Fruit fly (Drosophila melanogaster): ENCODE results near the gene CG7362.

Gene CG7362

DNA sequence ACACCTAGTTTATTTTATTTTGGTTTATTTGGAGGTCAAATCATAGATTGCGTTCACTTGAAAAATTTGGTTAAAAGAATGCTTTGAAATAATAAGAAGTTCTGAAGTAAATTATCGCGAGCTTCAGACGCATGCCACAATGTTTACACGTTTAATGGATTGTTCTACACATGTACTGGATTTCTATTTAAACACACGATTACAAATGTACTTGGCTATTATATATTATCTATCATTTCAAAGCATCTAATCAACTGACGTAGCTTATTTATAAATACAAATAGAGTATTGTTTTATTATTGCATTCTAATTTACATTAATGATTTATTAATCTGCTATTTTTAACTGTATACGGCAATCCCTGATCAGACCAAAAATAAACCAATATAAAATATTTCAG, 20.3 kb downstream of the CG7362 start:
- TF ChIP-seq Myc (optimal IDR thresholded peaks at IDR 0.05) (no peak), Sin3A (optimal IDR thresholded peaks at IDR 0.05) (no peak), ttk (optimal IDR thresholded peaks at IDR 0.05) (no peak)

dm6 chr3R:14733425-14733824, 20.8 kb downstream of the CG7362 start:
- TF ChIP-seq insv (optimal IDR thresholded peaks at IDR 0.05) (no peak), h (optimal IDR thresholded peaks at IDR 0.05) (no peak), Myc (optimal IDR thresholded peaks at IDR 0.05) (no peak), Sin3A (optimal IDR thresholded peaks at IDR 0.05) (no peak), ttk (optimal IDR thresholded peaks at IDR 0.05) (no peak), psq (optimal IDR thresholded peaks at IDR 0.05) (no peak)

DNA sequence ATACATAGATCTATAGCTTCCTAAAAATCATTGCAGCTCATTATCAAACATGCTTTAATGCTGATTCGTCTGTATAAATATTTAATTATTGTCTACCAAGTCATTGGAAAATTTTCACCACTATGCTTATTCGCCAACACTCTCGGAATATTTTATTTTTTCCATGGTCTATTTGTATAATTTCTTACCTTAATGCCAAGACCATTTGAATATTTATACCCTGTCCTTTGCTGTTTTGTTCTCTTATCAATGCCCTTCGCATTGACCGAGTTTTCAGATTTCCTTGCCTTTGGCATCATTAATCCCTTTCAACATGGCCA, 22.5 kb downstream of the CG7362 start:
- TF ChIP-seq Sin3A (optimal IDR thresholded peaks at IDR 0.05), result no peak
- TF ChIP-seq insv (optimal IDR thresholded peaks at IDR 0.05), result no peak
- TF ChIP-seq Myc (optimal IDR thresholded peaks at IDR 0.05), result no peak
- no peak for TF ChIP-seq ttk (optimal IDR thresholded peaks at IDR 0.05)
- no peak for TF ChIP-seq psq (optimal IDR thresholded peaks at IDR 0.05)
- TF ChIP-seq h (optimal IDR thresholded peaks at IDR 0.05), result no peak

- TF ChIP-seq h (optimal IDR thresholded peaks at IDR 0.05), result no peak
- no peak for TF ChIP-seq insv (optimal IDR thresholded peaks at IDR 0.05)
- TF ChIP-seq Myc (optimal IDR thresholded peaks at IDR 0.05), result no peak
- no peak for TF ChIP-seq ttk (optimal IDR thresholded peaks at IDR 0.05)
These were observed 23.0 kb downstream of the CG7362 start, which contains the start of gene CG7530 for dm6 chr3R:14731061-14731780. TSS of gene CG7530 (minus strand) at chr3R:14731509.

DNA sequence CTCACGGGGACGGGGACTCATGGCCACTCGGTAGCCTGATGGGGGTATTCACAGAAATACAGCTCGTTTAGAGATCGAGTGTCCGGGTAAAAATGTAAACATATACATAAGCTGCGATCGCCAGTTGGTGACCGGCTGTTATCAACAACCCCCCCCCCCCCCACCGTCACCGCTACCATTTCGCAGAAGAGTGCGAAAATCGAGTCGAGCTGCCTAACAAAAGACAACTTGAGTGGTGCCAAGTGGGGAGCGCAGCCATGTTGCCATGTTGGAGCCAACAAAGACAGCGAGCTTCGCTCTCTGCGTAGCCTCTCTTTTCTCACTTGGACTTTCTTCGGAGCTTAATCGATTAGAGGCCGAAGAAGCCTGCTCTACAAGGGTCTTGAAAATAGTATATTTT, 23.7 kb downstream of the CG7362 start:
- TF ChIP-seq Myc (optimal IDR thresholded peaks at IDR 0.05) (no peak), psq (optimal IDR thresholded peaks at IDR 0.05) (no peak)

dm6 chr3R:14729686-14730493, 24.4 kb downstream of the CG7362 start:
- no peak for TF ChIP-seq ttk (optimal IDR thresholded peaks at IDR 0.05)
- TF ChIP-seq psq (optimal IDR thresholded peaks at IDR 0.05), result no peak
- no peak for TF ChIP-seq h (optimal IDR thresholded peaks at IDR 0.05)
- TF ChIP-seq insv (optimal IDR thresholded peaks at IDR 0.05), result no peak
- no peak for TF ChIP-seq Sin3A (optimal IDR thresholded peaks at IDR 0.05)
- TF ChIP-seq Myc (optimal IDR thresholded peaks at IDR 0.05), result no peak

DNA sequence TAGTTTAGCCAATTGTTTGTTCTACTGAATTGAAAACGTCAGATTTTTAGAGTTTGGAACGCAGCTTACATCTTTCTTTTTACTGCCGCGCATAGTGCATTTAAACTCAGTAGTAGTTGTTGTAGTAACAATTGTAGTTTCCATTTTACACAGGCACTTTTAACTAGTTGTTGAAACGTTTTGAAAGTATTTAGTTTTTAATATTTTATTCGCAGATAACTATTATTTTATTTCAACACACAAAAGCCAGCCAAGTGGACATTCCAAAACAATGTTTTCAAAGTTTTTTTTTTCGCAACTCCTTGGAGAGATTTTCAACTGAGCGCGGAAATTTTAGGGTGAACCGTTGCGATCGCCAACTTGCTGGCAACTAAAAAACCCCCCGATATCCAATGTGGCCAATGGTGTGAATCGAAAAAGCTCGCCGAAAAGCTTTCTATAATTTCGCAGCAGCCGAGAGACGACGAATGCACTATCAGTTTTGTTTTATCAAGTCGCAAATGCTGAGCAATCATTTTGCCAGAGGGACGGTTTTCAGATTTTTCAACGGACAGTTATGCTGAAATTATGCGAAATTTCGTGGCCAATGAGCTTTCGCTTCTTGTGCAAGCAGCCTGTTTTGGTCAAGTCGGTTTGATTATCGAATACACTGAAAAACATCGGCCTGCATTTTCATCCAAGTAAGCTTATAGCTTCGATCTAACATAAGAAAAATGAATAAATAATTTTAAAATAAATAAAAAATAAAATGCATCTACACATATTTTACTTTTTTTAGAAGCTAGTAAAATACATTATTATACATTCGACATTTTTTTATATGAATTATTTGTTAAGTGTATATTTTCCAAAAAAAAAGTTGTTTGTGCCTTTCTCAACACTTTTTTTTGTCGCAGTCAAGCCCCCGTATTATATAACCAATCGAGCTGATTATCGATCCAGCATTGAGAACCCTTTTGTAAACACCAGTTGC, 25.3 kb downstream of the CG7362 start:
- TF ChIP-seq Myc (optimal IDR thresholded peaks at IDR 0.05), result no peak
- TF ChIP-seq insv (optimal IDR thresholded peaks at IDR 0.05), result no peak
- TF ChIP-seq h (optimal IDR thresholded peaks at IDR 0.05), result no peak
- TF ChIP-seq ttk (optimal IDR thresholded peaks at IDR 0.05), result no peak
- TF ChIP-seq Sin3A (optimal IDR thresholded peaks at IDR 0.05), result no peak
- no peak for TF ChIP-seq psq (optimal IDR thresholded peaks at IDR 0.05)

DNA sequence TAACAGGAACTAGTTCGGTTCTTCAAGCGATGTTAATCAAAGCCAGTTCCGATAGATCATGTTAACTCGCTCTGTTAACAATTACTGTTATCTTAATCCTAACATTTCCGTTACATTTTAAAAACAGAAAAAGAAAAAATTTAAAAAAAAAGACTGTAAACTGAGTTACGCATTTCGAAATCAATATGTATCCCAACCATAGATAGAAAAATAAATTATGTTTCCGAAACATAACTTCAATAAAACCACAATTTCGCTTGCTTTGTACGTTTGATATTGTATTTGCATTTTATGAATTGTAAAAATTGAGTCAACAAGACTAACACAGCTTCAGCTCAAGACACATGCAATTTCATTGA, 29.8 kb downstream of the CG7362 start:
- TF ChIP-seq h (optimal IDR thresholded peaks at IDR 0.05) (no peak), ttk (optimal IDR thresholded peaks at IDR 0.05) (no peak), Myc (optimal IDR thresholded peaks at IDR 0.05) (no peak), Sin3A (optimal IDR thresholded peaks at IDR 0.05) (no peak), insv (optimal IDR thresholded peaks at IDR 0.05) (no peak), psq (optimal IDR thresholded peaks at IDR 0.05) (no peak)

DNA sequence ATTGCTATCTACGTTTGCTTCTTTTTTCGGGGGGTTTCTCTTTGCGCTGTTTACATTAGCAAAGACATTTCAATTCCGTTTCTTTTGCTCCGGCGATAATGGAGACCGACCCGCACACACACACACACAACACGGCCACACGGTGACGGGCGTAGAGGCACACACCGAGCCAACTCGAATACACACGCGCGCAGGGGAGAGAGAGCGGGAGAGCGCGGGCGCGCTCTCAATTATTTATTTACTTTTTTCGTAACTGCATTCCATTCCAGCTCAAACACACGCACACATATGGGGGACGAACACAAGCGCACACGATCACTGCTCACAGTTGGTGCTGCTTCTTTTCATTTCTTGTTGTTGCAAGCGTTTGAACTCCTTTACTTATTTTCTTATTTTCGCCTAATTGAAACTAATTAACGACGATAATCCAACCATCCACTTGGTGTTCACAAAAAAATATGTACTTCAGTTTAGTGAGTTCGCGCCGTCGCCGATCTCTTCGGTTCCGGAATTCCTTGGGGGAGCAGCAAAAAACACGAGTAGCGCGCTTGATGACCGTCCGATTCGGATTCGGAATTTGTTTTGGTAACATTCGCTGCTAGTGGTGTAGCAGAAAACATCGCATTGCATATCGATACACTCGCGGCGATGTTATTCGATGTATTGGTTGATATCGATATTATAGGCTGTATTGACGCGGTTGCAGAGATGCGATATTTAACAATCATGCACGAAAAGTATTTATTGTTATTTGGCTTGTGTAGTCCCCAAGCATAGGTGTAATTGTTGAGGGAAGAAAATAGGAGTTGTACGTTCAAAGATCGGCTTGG, 30.4 kb downstream of the CG7362 start, which contains the start of gene kibra:
TSS of gene kibra (minus strand) at position 591 of the 830 bp plus-strand sequence.
- TF ChIP-seq Myc (optimal IDR thresholded peaks at IDR 0.05) (no peak), psq (optimal IDR thresholded peaks at IDR 0.05) (no peak), ttk (optimal IDR thresholded peaks at IDR 0.05) (no peak), insv (optimal IDR thresholded peaks at IDR 0.05) (no peak), Sin3A (optimal IDR thresholded peaks at IDR 0.05) (no peak), h (optimal IDR thresholded peaks at IDR 0.05) (no peak)

dm6 chr3R:14723355-14723670, 30.9 kb downstream of the CG7362 start:
- TF ChIP-seq ttk (optimal IDR thresholded peaks at IDR 0.05), result no peak
- no peak for TF ChIP-seq psq (optimal IDR thresholded peaks at IDR 0.05)
- TF ChIP-seq Myc (optimal IDR thresholded peaks at IDR 0.05), result no peak
- no peak for TF ChIP-seq insv (optimal IDR thresholded peaks at IDR 0.05)
- no peak for TF ChIP-seq h (optimal IDR thresholded peaks at IDR 0.05)
